Fruit fly (Drosophila melanogaster): ENCODE data around the gene twe.

Gene twe

dm6 chr2L:16281419-16282076, 19.9 kb upstream of the twe start:
- TF ChIP-seq CG8319 (GFP tag; optimal IDR thresholded peaks at IDR 0.05) (no peak), Hr4 (GFP tag; optimal IDR thresholded peaks at IDR 0.05) (peak; percentile 52), eg (GFP tag; IDR thresholded peaks at IDR 0.05) (no peak), Lpt (GFP tag; optimal IDR thresholded peaks at IDR 0.05) (no peak), Hr39 (GFP tag; optimal IDR thresholded peaks at IDR 0.05) (peak; percentile 13), net (GFP tag; optimal IDR thresholded peaks at IDR 0.05) (no peak), CG6276 (GFP tag; optimal IDR thresholded peaks at IDR 0.05) (peak; percentile 11), CG10669 (GFP tag; optimal IDR thresholded peaks at IDR 0.05) (peak; percentile 4), svp (GFP tag) (peak; percentile 44), CG15336 (GFP tag; IDR thresholded peaks at IDR 0.05) (peak; percentile 40; the same call in 1 of the 2 replicates), Met (GFP tag; optimal IDR thresholded peaks at IDR 0.05) (peak; percentile 50), esn (GFP tag; optimal IDR thresholded peaks at IDR 0.05) (no peak), CG11294 (GFP tag; IDR thresholded peaks at IDR 0.05) (no peak), dsx (GFP tag; optimal IDR thresholded peaks at IDR 0.05; ENCODE audit: poor library complexity, severe bottlenecking) (peak; percentile 16), cyc (GFP tag; optimal IDR thresholded peaks at IDR 0.05) (no peak), pdm3 (GFP tag; optimal IDR thresholded peaks at IDR 0.05) (peak; percentile 56), CG8632 (GFP tag; optimal IDR thresholded peaks at IDR 0.05) (no peak), CG4318 (GFP tag; optimal IDR thresholded peaks at IDR 0.05) (peak; percentile 51), CG16779 (tag; optimal IDR thresholded peaks at IDR 0.05) (no peak), salr (GFP tag; optimal IDR thresholded peaks at IDR 0.05) (peak in 1 of 2 experiments; percentile 46), Sox15 (GFP tag; optimal IDR thresholded peaks at IDR 0.05) (no peak), acj6 (GFP tag; optimal IDR thresholded peaks at IDR 0.05) (peak; percentile 50), Sox102F (GFP tag; optimal IDR thresholded peaks at IDR 0.05) (no peak), Eip78C (GFP tag) (peak; percentile 67), fd85E (GFP tag; optimal IDR thresholded peaks at IDR 0.05) (no peak), Ets21C (GFP tag; optimal IDR thresholded peaks at IDR 0.05) (no peak), CG10631 (GFP tag; optimal IDR thresholded peaks at IDR 0.05) (peak; percentile 62), CG3919 (GFP tag; optimal IDR thresholded peaks at IDR 0.05) (peak; percentile 1), ss (GFP tag; optimal IDR thresholded peaks at IDR 0.05) (no peak), CG31627 (GFP tag; optimal IDR thresholded peaks at IDR 0.05) (peak; percentile 6), CG6163 (GFP tag; IDR thresholded peaks at IDR 0.05) (no peak), Smox (GFP tag; optimal IDR thresholded peaks at IDR 0.05) (peak; percentile 15), CG34406 (GFP tag; optimal IDR thresholded peaks at IDR 0.05) (no peak), CG3032 (tag; optimal IDR thresholded peaks at IDR 0.05) (peak; percentile 50), vri (GFP tag; optimal IDR thresholded peaks at IDR 0.05) (no peak), fkh (GFP tag; optimal IDR thresholded peaks at IDR 0.05) (no peak), Eip75B (GFP tag; optimal IDR thresholded peaks at IDR 0.05) (peak; percentile 34), Sox14 (GFP tag; optimal IDR thresholded peaks at IDR 0.05) (peak; percentile 43), topi (GFP tag; optimal IDR thresholded peaks at IDR 0.05) (peak; percentile 4), CG8119 (GFP tag; IDR thresholded peaks at IDR 0.05) (peak; percentile 62), Ets96B (tag; optimal IDR thresholded peaks at IDR 0.05) (peak; percentile 38), fd59A (GFP tag; optimal IDR thresholded peaks at IDR 0.05) (peak; percentile 38), CG6808 (GFP tag; optimal IDR thresholded peaks at IDR 0.05) (peak; percentile 45), CG1621 (tag; optimal IDR thresholded peaks at IDR 0.05) (no peak), OdsH (GFP tag; optimal IDR thresholded peaks at IDR 0.05) (peak; percentile 44), achi (GFP tag; optimal IDR thresholded peaks at IDR 0.05) (peak; percentile 50), Eip93F (GFP tag; optimal IDR thresholded peaks at IDR 0.05) (no peak), lz (GFP tag; optimal IDR thresholded peaks at IDR 0.05) (peak; percentile 9), CG11762 (GFP tag; optimal IDR thresholded peaks at IDR 0.05; ENCODE audit: insufficient read depth) (no peak), Gug (GFP tag; IDR thresholded peaks at IDR 0.05) (no peak; the same call in 1 of the 2 replicates), CG6854 (GFP tag; optimal IDR thresholded peaks at IDR 0.05) (no peak)

All from whole organism, prepupa.